Fruit fly (Drosophila melanogaster) whole organism, prepupa: ENCODE results near the gene alpha-Est6.

Experiments
- CG6276 ChIP-seq: fragments of 200-800 bp; sonication (Bioruptor generic); optimal IDR thresholded peaks from 2 replicates; lab custom pipeline; 2017; ENCODE audit warnings: missing biosample characterization, mild to moderate bottlenecking, missing genetic modification characterization
- CG6808 ChIP-seq: fragments of 200-800 bp; sonication (Bioruptor generic); optimal IDR thresholded peaks from 3 replicates; lab custom pipeline; 2017; ENCODE audit warnings: missing biosample characterization, missing genetic modification characterization, mild to moderate bottlenecking, moderate library complexity, missing genetic modification reagents
- CG6854 ChIP-seq: fragments of 200-800 bp; sonication (Bioruptor generic); optimal IDR thresholded peaks from 2 replicates; lab custom pipeline; 2017; ENCODE audit warnings: missing biosample characterization, mild to moderate bottlenecking, missing genetic modification characterization
- Gug ChIP-seq: fragments of 200-800 bp; sonication (Bioruptor generic); IDR thresholded peaks from 2 replicates; pipeline ENCODE4 v1.3.6; 2022; ENCODE audit warnings: missing biosample characterization, missing genetic modification characterization
- Lpt ChIP-seq: fragments of 200-800 bp; sonication (Bioruptor generic); optimal IDR thresholded peaks from 3 replicates; lab custom pipeline; 2016; ENCODE audit warnings: missing biosample characterization, missing genetic modification characterization
- OdsH ChIP-seq: fragments of 200-800 bp; sonication (Bioruptor generic); optimal IDR thresholded peaks from 3 replicates; lab custom pipeline; 2016; ENCODE audit warnings: missing biosample characterization, missing genetic modification characterization
- fkh ChIP-seq: fragments of 200-800 bp; sonication (Bioruptor generic); optimal IDR thresholded peaks from 3 replicates; lab custom pipeline; 2017; ENCODE audit warnings: missing biosample characterization, mild to moderate bottlenecking, missing genetic modification characterization, moderate library complexity
- lz ChIP-seq: fragments of 200-800 bp; sonication (Bioruptor generic); optimal IDR thresholded peaks from 3 replicates; lab custom pipeline; 2016; ENCODE audit warnings: missing biosample characterization, missing genetic modification characterization
- pdm3 ChIP-seq: fragments of 200-800 bp; sonication (Bioruptor generic); optimal IDR thresholded peaks from 3 replicates; lab custom pipeline; 2016; ENCODE audit warnings: missing biosample characterization, missing genetic modification characterization
- svp ChIP-seq: fragments of 200-800 bp; sonication (Bioruptor generic); peaks from one replicate; lab custom pipeline; 2016; ENCODE audit warnings: missing biosample characterization, missing genetic modification characterization

- TF ChIP-seq Lpt (GFP tag; lab: Kevin White, UChicago) (no peak), Gug (GFP tag; lab: Robert Waterston, UW) (no peak), fkh (peak; percentile 79), CG6276 (no peak), lz (GFP tag; lab: Kevin White, UChicago) (no peak), svp (GFP tag; lab: Kevin White, UChicago) (peak; percentile 78), pdm3 (GFP tag; lab: Kevin White, UChicago) (no peak), CG6808 (no peak), OdsH (GFP tag; lab: Kevin White, UChicago) (no peak), CG6854 (GFP tag; lab: Kevin White, UChicago) (no peak)
These were observed 36.5 kb downstream of the alpha-Est6 start for dm6 chr3R:7492099-7492498.
